Fruit fly (Drosophila melanogaster): Measurements from ENCODE around the gene Vha26.

Vha26 gene

DNA sequence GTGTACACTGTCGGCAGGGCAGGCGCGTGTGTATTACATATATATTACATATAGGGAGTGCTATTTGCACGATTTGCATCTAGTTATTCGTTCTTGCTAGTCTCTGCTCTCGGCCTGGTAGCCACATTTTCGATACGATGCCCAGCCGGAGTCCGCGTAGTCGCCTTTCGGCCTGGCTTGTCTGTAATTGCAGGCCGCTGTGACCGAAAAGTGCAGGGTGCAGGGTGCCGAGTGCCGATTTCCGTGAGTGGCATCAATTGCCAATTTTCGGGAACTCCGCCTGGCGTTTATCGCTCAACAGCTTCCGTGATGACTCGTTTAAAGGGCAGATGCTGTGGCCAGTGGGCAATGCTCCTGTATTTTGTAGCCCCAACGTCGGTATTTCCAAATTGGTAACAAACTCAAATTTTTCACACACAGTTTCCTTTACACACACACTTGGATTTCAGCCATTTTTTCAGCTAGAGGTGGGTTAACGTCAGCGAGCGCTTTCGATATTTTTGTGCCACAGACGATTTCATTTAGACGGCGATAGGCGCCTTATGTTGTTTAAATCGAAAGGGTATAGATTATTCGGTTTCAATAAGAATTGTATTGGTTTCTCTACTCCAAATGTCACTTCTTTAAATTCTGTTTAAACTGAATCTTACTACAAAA is 3.6 kb upstream of the Vha26 start, which contains the start of gene CG2926 (continued):
- TF ChIP-seq CG15696 (tag; optimal IDR thresholded peaks at IDR 0.05) (no peak), da (GFP tag; optimal IDR thresholded peaks at IDR 0.05) (no peak), gro (GFP tag; optimal IDR thresholded peaks at IDR 0.05) (no peak), Fer2 (tag; optimal IDR thresholded peaks at IDR 0.05) (no peak), ara (GFP tag; IDR thresholded peaks at IDR 0.05) (no peak), CG10274 (GFP tag; optimal IDR thresholded peaks at IDR 0.05) (no peak), toy (GFP tag; IDR thresholded peaks at IDR 0.05) (no peak), Six4 (GFP tag; optimal IDR thresholded peaks at IDR 0.05) (no peak), CG8478 (optimal IDR thresholded peaks at IDR 0.05) (no peak), Deaf1 (tag; optimal IDR thresholded peaks at IDR 0.05) (no peak), zfh2 (GFP tag; optimal IDR thresholded peaks at IDR 0.05) (peak; percentile 44), Camta (GFP tag; optimal IDR thresholded peaks at IDR 0.05) (no peak), slou (GFP tag; optimal IDR thresholded peaks at IDR 0.05) (peak; percentile 16), chm (GFP tag; IDR thresholded peaks at IDR 0.05) (peak; percentile 55), CG2120 (GFP tag; optimal IDR thresholded peaks at IDR 0.05) (peak; percentile 68), hb (GFP tag; IDR thresholded peaks at IDR 0.05; ENCODE audit: partially characterized antibody) (peak; percentile 84), eve (GFP tag; optimal IDR thresholded peaks at IDR 0.05) (no peak), al (GFP tag; IDR thresholded peaks at IDR 0.05) (peak; percentile 37; the same call in 1 of the 2 replicates), CG9797 (GFP tag; optimal IDR thresholded peaks at IDR 0.05) (peak; percentile 31), CG10267 (tag; optimal IDR thresholded peaks at IDR 0.05) (no peak), Jarid2 (GFP tag; optimal IDR thresholded peaks at IDR 0.05) (no peak), Oli (tag; optimal IDR thresholded peaks at IDR 0.05) (no peak), pho (GFP tag; optimal IDR thresholded peaks at IDR 0.05) (peak; percentile 60), CG2199 (GFP tag; IDR thresholded peaks at IDR 0.05) (no peak), CG9876 (GFP tag; optimal IDR thresholded peaks at IDR 0.05) (peak; percentile 53), CG2875 (GFP tag; optimal IDR thresholded peaks at IDR 0.05) (no peak), tx (GFP tag; optimal IDR thresholded peaks at IDR 0.05) (peak; percentile 13), CG15514 (GFP tag; optimal IDR thresholded peaks at IDR 0.05) (peak; percentile 63), Eip74EF (GFP tag; optimal IDR thresholded peaks at IDR 0.05) (no peak), pzg (GFP tag; optimal IDR thresholded peaks at IDR 0.05) (peak; percentile 71), fd64A (GFP tag; optimal IDR thresholded peaks at IDR 0.05) (no peak), trh (GFP tag; optimal IDR thresholded peaks at IDR 0.05) (no peak), Hey (tag; optimal IDR thresholded peaks at IDR 0.05) (no peak), CG1832 (GFP tag; optimal IDR thresholded peaks at IDR 0.05) (no peak), insv (GFP tag; optimal IDR thresholded peaks at IDR 0.05) (peak in 1 of 2 experiments; percentile 48), CG17186 (GFP tag; optimal IDR thresholded peaks at IDR 0.05) (peak; percentile 76), CG34224 (GFP tag; IDR thresholded peaks at IDR 0.05; ENCODE audit: partially characterized antibody) (peak; percentile 80), Dfd (GFP tag; optimal IDR thresholded peaks at IDR 0.05) (no peak), CG13424 (tag; optimal IDR thresholded peaks at IDR 0.05) (no peak), CrebB (tag; optimal IDR thresholded peaks at IDR 0.05) (no peak), CG12659 (GFP tag; optimal IDR thresholded peaks at IDR 0.05) (peak; percentile 62), caup (GFP tag; optimal IDR thresholded peaks at IDR 0.05; ENCODE audit: severe bottlenecking) (peak; percentile 9), CG4730 (GFP tag; IDR thresholded peaks at IDR 0.05) (no peak)

Measured in whole organism, embryonic.